Fruit fly (Drosophila melanogaster): ENCODE results near the gene RpL13A.

RpL13A gene

DNA sequence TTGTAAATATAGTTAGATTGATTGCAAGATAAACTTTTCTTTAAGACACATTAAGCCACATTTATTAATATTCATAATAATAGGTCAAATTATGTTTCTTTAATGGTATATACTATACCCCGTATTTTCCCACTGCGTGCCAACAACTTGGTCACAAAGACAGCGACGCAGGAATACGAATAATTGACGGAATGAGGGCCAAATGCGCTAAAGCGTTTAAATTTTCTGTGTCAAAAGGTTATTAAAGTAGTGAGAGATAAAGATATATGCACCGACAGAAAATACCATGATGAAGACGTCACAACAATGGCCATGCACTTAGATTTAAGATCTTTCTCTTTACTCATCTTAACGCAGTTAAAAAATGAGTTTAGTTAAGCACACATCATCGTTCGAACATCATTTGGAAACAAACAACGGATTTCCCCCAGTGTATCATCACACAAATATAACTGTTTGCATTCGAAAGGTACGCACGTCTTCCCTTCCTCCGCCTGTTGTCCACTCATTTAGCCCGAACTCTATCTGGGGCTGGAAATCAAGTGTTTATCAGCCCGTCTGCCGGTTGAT, 3.8 kb upstream of the RpL13A start (continued):
- TF ChIP-seq CG11398 (GFP tag; optimal IDR thresholded peaks at IDR 0.05) (peak; percentile 60), slp2 (GFP tag; optimal IDR thresholded peaks at IDR 0.05) (peak; percentile 48), CG8290 (GFP tag; optimal IDR thresholded peaks at IDR 0.05) (peak; percentile 7), CG8290 (tag; optimal IDR thresholded peaks at IDR 0.05) (peak in 1 of 2 experiments; percentile 81), dysf (GFP tag; IDR thresholded peaks at IDR 0.05) (peak; percentile 70), fru (optimal IDR thresholded peaks at IDR 0.05) (no peak), CG2120 (GFP tag; optimal IDR thresholded peaks at IDR 0.05) (peak; percentile 63), Dll (GFP tag; IDR thresholded peaks at IDR 0.05; ENCODE audit: partially characterized antibody) (no peak), CG7357 (GFP tag; IDR thresholded peaks at IDR 0.05) (peak; percentile 61; the same call in 1 of the 3 replicates), gt (GFP tag; IDR thresholded peaks at IDR 0.05) (no peak), YL-1 (GFP tag; optimal IDR thresholded peaks at IDR 0.05) (no peak), chinmo (GFP tag; IDR thresholded peaks at IDR 0.05; ENCODE audit: partially characterized antibody) (no peak), CG2129 (GFP tag; IDR thresholded peaks at IDR 0.05; ENCODE audit: partially characterized antibody) (no peak), unpg (GFP tag; optimal IDR thresholded peaks at IDR 0.05) (peak; percentile 35), Neu2 (GFP tag; optimal IDR thresholded peaks at IDR 0.05; ENCODE audit: borderline replicate concordance) (no peak), MTF-1 (GFP tag; optimal IDR thresholded peaks at IDR 0.05; ENCODE audit: borderline replicate concordance) (peak; percentile 25), chn (GFP tag; optimal IDR thresholded peaks at IDR 0.05) (peak; percentile 43), fd102C (GFP tag; optimal IDR thresholded peaks at IDR 0.05) (no peak), Sox102F (GFP tag; optimal IDR thresholded peaks at IDR 0.05) (peak; percentile 73), rib (GFP tag; IDR thresholded peaks at IDR 0.05) (no peak), Hsf (GFP tag; optimal IDR thresholded peaks at IDR 0.05) (peak; percentile 54), Sin3A (optimal IDR thresholded peaks at IDR 0.05) (no peak), MBD-R2 (GFP tag; IDR thresholded peaks at IDR 0.05) (no peak; the same call in 1 of the 2 replicates), Xbp1 (GFP tag; optimal IDR thresholded peaks at IDR 0.05) (peak; percentile 71), bsh (GFP tag; optimal IDR thresholded peaks at IDR 0.05) (peak in 1 of 2 experiments; percentile 65), ham (GFP tag; IDR thresholded peaks at IDR 0.05) (no peak), CG11085 (GFP tag; IDR thresholded peaks at IDR 0.05) (peak; percentile 48; the same call in 1 of the 2 replicates), Max (GFP tag; optimal IDR thresholded peaks at IDR 0.05) (peak; percentile 46), Xrp1 (GFP tag; IDR thresholded peaks at IDR 0.05) (peak; percentile 59), dpn (GFP tag; optimal IDR thresholded peaks at IDR 0.05) (peak; percentile 72 to 73), CG16863 (GFP tag; optimal IDR thresholded peaks at IDR 0.05) (peak; percentile 61), PHDP (tag; optimal IDR thresholded peaks at IDR 0.05) (peak; percentile 56), CG8478 (optimal IDR thresholded peaks at IDR 0.05) (no peak), HmgZ (tag; optimal IDR thresholded peaks at IDR 0.05) (peak; percentile 7), otp (GFP tag; IDR thresholded peaks at IDR 0.05) (peak; percentile 79; the same call in 2 of the 3 replicates), CG10267 (tag; optimal IDR thresholded peaks at IDR 0.05) (peak; percentile 47), wor (GFP tag; IDR thresholded peaks at IDR 0.05) (peak; percentile 15; the same call in 1 of the 2 replicates), CG16815 (GFP tag; optimal IDR thresholded peaks at IDR 0.05) (peak; percentile 44), croc (GFP tag; conservative IDR thresholded peaks at IDR 0.05) (0 out of 3 replicates have a peak, but pooled peaks have one; percentile 38), cg (GFP tag; optimal IDR thresholded peaks at IDR 0.05) (no peak), sr (GFP tag; IDR thresholded peaks at IDR 0.05) (no peak), cato (GFP tag; optimal IDR thresholded peaks at IDR 0.05; ENCODE audit: borderline replicate concordance) (peak; percentile 42), CG6854 (GFP tag; optimal IDR thresholded peaks at IDR 0.05) (no peak), slou (GFP tag; optimal IDR thresholded peaks at IDR 0.05) (peak; percentile 41), dmrt11E (tag; optimal IDR thresholded peaks at IDR 0.05) (peak; percentile 52), CG9437 (GFP tag; optimal IDR thresholded peaks at IDR 0.05) (peak; percentile 76), Hmx (GFP tag; optimal IDR thresholded peaks at IDR 0.05) (peak; percentile 9), z (GFP tag; IDR thresholded peaks at IDR 0.05) (no peak), CG6654 (GFP tag; optimal IDR thresholded peaks at IDR 0.05) (peak; percentile 38), CG1647 (GFP tag; optimal IDR thresholded peaks at IDR 0.05) (peak; percentile 18), CG6689 (GFP tag; IDR thresholded peaks at IDR 0.05) (peak; percentile 64)

Data from whole organism, embryonic.